Worm (Caenorhabditis elegans) whole organism, L3 larva: ENCODE measurements around the gene sams-5.

Experiments used
- R02D3.7 ChIP-seq: fragments of 150-350 bp; optimal IDR thresholded peaks from 2 replicates; lab custom pipeline; 2014; ENCODE audit warnings: missing biosample characterization, missing genetic modification characterization
- egl-27 ChIP-seq: sonication (generic microtip); optimal IDR thresholded peaks from 4 replicates; lab custom pipeline; 2017; ENCODE audit warnings: missing biosample characterization, missing genetic modification reagents, missing genetic modification characterization
- egl-5 ChIP-seq: fragments of 150-350 bp; optimal IDR thresholded peaks from 2 replicates; lab custom pipeline; 2017; ENCODE audit warnings: missing biosample characterization, missing genetic modification reagents, missing genetic modification characterization, inconsistent platforms
- fkh-2 ChIP-seq: fragments of 150-350 bp; optimal IDR thresholded peaks from 2 replicates; lab custom pipeline; 2014; ENCODE audit warnings: missing biosample characterization, missing genetic modification reagents, missing genetic modification characterization
- fos-1 ChIP-seq: fragments of 150-350 bp; optimal IDR thresholded peaks from 2 replicates; lab custom pipeline; 2014; ENCODE audit warnings: missing biosample characterization, missing genetic modification characterization
- hmg-11 ChIP-seq: sonication (generic microtip); optimal IDR thresholded peaks from 2 replicates; lab custom pipeline; 2016; ENCODE audit warnings: missing genetic modification characterization, missing compliant biosample characterization
- nfya-1 ChIP-seq: sonication (generic microtip); optimal IDR thresholded peaks from 2 replicates; lab custom pipeline; 2017; ENCODE audit warnings: missing genetic modification characterization, mild to moderate bottlenecking, missing compliant biosample characterization, antibody characterized with exemption, moderate library complexity; ENCODE audit not compliant: insufficient read depth
- nhr-23 ChIP-seq: fragments of 150-350 bp; optimal IDR thresholded peaks from 2 replicates; lab custom pipeline; 2014; ENCODE audit warnings: missing biosample characterization, missing genetic modification reagents, missing genetic modification characterization
- nhr-237 ChIP-seq: fragments of 150-350 bp; optimal IDR thresholded peaks from 2 replicates; lab custom pipeline; 2014; ENCODE audit warnings: missing biosample characterization, missing genetic modification characterization
- nhr-28 ChIP-seq: fragments of 150-350 bp; optimal IDR thresholded peaks from 2 replicates; lab custom pipeline; 2014; ENCODE audit warnings: missing biosample characterization, missing genetic modification characterization
- nhr-76 ChIP-seq: fragments of 150-350 bp; sonication (generic microtip); optimal IDR thresholded peaks from 5 replicates; lab custom pipeline; 2014; ENCODE audit warnings: missing biosample characterization, missing genetic modification characterization
- nhr-77 ChIP-seq: fragments of 150-350 bp; optimal IDR thresholded peaks from 2 replicates; lab custom pipeline; 2014; ENCODE audit warnings: missing biosample characterization, missing genetic modification characterization
- pqm-1 ChIP-seq: fragments of 150-350 bp; optimal IDR thresholded peaks from 2 replicates; lab custom pipeline; 2017; ENCODE audit warnings: missing biosample characterization, missing genetic modification characterization, inconsistent platforms
- ztf-11 ChIP-seq: fragments of 150-350 bp; optimal IDR thresholded peaks from 2 replicates; lab custom pipeline; 2014; ENCODE audit warnings: missing biosample characterization, missing genetic modification characterization

ce11 chrIV:6263244-6263643 is 16.1 kb downstream of the sams-5 start, which contains the start of gene srv-28:
- TF ChIP-seq egl-5 (tag; lab: Kevin White, UChicago) (no peak), nhr-28 (tag; lab: Kevin White, UChicago) (no peak), nhr-76 (tag; lab: Kevin White, UChicago) (no peak), nhr-77 (tag; lab: Kevin White, UChicago) (no peak), nfya-1 (tag; lab: Kevin White, UChicago) (no peak), nhr-23 (tag; lab: Kevin White, UChicago) (no peak), egl-27 (tag; lab: Kevin White, UChicago) (no peak), nhr-237 (tag; lab: Kevin White, UChicago) (no peak), R02D3.7 (tag; lab: Kevin White, UChicago) (no peak), fkh-2 (tag; lab: Kevin White, UChicago) (no peak), ztf-11 (tag; lab: Kevin White, UChicago) (no peak), hmg-11 (tag; lab: Kevin White, UChicago) (no peak), fos-1 (no peak), pqm-1 (no peak)
